Worm (Caenorhabditis elegans) whole organism, L1 larva: Measurements from ENCODE around the gene nhr-251.

ENCODE experiments used
- aly-2 ChIP-seq: fragments of 150-350 bp; optimal IDR thresholded peaks from 2 replicates; lab custom pipeline; 2014; ENCODE audit warnings: missing biosample characterization, missing genetic modification characterization
- egl-27 ChIP-seq, 2 experiments: fragments of 150-350 bp in 1 of 2; sonication (generic microtip); optimal IDR thresholded peaks; 3 replicates each; lab custom pipeline; 2017 to 2018; ENCODE audit warnings: missing biosample characterization in 2 of 2, missing genetic modification characterization in 2 of 2, missing genetic modification reagents in 2 of 2
- fos-1 ChIP-seq: fragments of 150-350 bp; optimal IDR thresholded peaks from 2 replicates; lab custom pipeline; 2014; ENCODE audit warnings: missing biosample characterization, missing genetic modification characterization
- lin-15B ChIP-seq: fragments of 150-350 bp; sonication (generic microtip); optimal IDR thresholded peaks from 3 replicates; lab custom pipeline; 2014; ENCODE audit warnings: missing biosample characterization, missing genetic modification characterization
- lin-35 ChIP-seq, 2 experiments: fragments of 150-350 bp; optimal IDR thresholded peaks; 2 replicates each; lab custom pipeline; 2014; ENCODE audit warnings: missing biosample characterization in 2 of 2, missing genetic modification characterization in 2 of 2, missing genetic modification reagents in 2 of 2
- mdl-1 ChIP-seq, 2 experiments: fragments of 150-350 bp; optimal IDR thresholded peaks; 2 replicates each; lab custom pipeline; 2014 to 2017; ENCODE audit warnings: missing biosample characterization in 2 of 2, missing genetic modification characterization in 2 of 2, inconsistent platforms in 1 of 2
- nhr-237 ChIP-seq: fragments of 150-350 bp; optimal IDR thresholded peaks from 2 replicates; lab custom pipeline; 2014; ENCODE audit warnings: missing biosample characterization, missing genetic modification characterization
- zag-1 ChIP-seq: fragments of 150-350 bp; optimal IDR thresholded peaks from 2 replicates; lab custom pipeline; 2014; ENCODE audit warnings: missing biosample characterization, missing genetic modification characterization

- TF ChIP-seq egl-27 (tag; optimal IDR thresholded peaks at IDR 0.05; lab: Kevin White, UChicago) (no peak), aly-2 (no peak), lin-35 (GFP tag; optimal IDR thresholded peaks at IDR 0.05; lab: Kevin White, UChicago) (no peak), nhr-237 (tag; lab: Kevin White, UChicago) (no peak), mdl-1 (tag; optimal IDR thresholded peaks at IDR 0.05; lab: Kevin White, UChicago) (no peak), zag-1 (tag; lab: Kevin White, UChicago) (no peak), lin-15B (tag; lab: Kevin White, UChicago) (no peak), fos-1 (tag; lab: Kevin White, UChicago) (no peak)
Observed at ce11 chrV:636281-636680, 36.0 kb downstream of the nhr-251 start, which contains the start of gene pals-31.
